Fruit fly (Drosophila melanogaster): Measurements from ENCODE around the gene ab.

ab gene

DNA sequence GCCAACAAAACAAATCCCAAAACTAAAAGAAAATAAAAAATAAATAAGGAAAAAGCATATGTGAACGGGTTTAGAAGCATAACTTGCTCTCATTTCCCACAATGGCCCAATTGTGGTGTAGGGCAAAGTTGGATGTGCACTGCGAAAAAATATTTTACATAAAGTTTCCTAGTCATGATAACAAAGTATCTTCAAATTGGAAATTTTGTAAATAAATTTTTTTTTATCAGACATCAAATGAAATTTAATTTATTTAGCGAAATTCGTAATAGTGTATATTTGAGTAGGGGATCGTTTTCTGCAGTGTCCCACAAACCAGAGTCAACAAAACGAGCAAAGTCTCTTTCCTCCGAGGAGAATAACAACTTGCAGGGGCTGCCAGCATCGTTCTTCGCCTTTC lies 26.3 kb upstream of the ab start:
- TF ChIP-seq CG8301 (tag; optimal IDR thresholded peaks at IDR 0.05) (peak; percentile 93), fd96Ca (GFP tag; IDR thresholded peaks at IDR 0.05) (peak; percentile 79; the same call in 2 of the 3 replicates), CG12605 (GFP tag; IDR thresholded peaks at IDR 0.05) (peak; percentile 85), Ets98B (GFP tag; IDR thresholded peaks at IDR 0.05) (peak; percentile 87), gl (tag; optimal IDR thresholded peaks at IDR 0.05) (peak; percentile 82), CG13204 (GFP tag; optimal IDR thresholded peaks at IDR 0.05) (peak; percentile 61), Pif1B (GFP tag; optimal IDR thresholded peaks at IDR 0.05) (peak; percentile 87), CG17806 (tag; optimal IDR thresholded peaks at IDR 0.05) (peak; percentile 93), D1 (tag; optimal IDR thresholded peaks at IDR 0.05) (peak; percentile 79), Pif1A (GFP tag; optimal IDR thresholded peaks at IDR 0.05) (peak; percentile 89), CG34367 (tag; optimal IDR thresholded peaks at IDR 0.05) (peak; percentile 92), CG15710 (tag; optimal IDR thresholded peaks at IDR 0.05) (peak; percentile 92), CG4496 (GFP tag; IDR thresholded peaks at IDR 0.05) (peak; percentile 86), CG8159 (tag; optimal IDR thresholded peaks at IDR 0.05) (peak; percentile 90), CG9948 (tag; optimal IDR thresholded peaks at IDR 0.05) (peak; percentile 94), EcR (GFP tag; optimal IDR thresholded peaks at IDR 0.05) (no peak), CG14655 (GFP tag; optimal IDR thresholded peaks at IDR 0.05) (peak; percentile 91), CG32121 (GFP tag; IDR thresholded peaks at IDR 0.05) (peak; percentile 65), CG10348 (GFP tag; IDR thresholded peaks at IDR 0.05) (no peak), rn (GFP tag; IDR thresholded peaks at IDR 0.05) (peak; percentile 74; the same call in 1 of the 2 replicates), Snoo (tag; optimal IDR thresholded peaks at IDR 0.05) (peak; percentile 70)

DNA sequence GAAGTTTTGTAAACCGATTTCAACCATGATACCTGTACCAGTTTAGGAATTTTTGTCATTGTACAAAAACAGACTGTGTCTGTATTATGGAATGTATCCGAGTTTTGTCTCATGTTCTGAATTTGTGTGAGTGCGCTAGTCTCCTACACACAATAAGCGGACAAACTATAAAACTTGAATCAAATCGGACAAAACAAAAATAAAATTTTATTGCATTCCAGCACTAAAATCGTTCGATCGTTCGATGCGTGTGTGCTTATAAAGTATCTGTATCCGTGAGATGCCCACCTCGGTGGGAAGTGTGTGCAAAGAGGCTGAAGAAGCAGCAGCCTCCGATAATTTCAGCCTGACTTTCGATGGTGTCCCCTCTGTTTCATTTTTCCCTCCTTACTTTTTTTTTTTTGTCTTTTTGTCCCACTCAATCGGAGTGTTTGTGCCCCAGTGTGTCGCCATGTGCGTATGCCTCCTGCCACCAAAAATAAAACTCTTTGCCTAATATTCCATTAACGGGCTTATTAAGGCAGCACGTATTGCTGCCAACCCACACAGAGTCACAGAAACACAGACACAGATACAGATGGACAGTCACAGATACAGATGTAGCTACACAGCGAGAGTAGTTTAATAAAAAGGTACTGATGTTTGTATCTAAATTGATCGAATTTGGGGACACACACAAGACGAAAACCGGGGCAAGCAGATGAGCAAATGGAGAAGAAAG lies 21.9 kb upstream of the ab start:
- no peak for TF ChIP-seq CG10348 (GFP tag; IDR thresholded peaks at IDR 0.05)
- TF ChIP-seq CG14655 (GFP tag; optimal IDR thresholded peaks at IDR 0.05) = peak; percentile 6

DNA sequence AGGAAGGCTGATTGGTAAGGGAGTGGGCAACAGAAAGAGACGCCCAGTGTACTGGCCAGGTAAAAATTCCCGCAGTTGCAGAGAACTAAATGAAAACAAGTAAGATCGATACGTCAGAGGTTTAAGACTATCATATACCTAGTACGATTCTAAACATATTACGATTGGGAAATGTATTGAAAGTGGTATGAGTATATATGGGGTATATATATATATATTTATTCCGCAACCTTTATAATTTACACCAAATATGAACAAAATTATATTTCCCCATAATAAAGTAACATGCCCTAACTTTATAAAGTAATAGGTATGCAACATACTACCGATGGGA lies 21.4 kb upstream of the ab start:
- TF ChIP-seq D1 (tag; optimal IDR thresholded peaks at IDR 0.05) = no peak
- no peak for TF ChIP-seq Ets98B (GFP tag; IDR thresholded peaks at IDR 0.05)
- no peak for TF ChIP-seq fd96Ca (GFP tag; IDR thresholded peaks at IDR 0.05)
- peak; percentile 32 for TF ChIP-seq Snoo (tag; optimal IDR thresholded peaks at IDR 0.05)
- TF ChIP-seq CG34367 (tag; optimal IDR thresholded peaks at IDR 0.05) = peak; percentile 44
- TF ChIP-seq CG9948 (tag; optimal IDR thresholded peaks at IDR 0.05) = peak; percentile 47
- peak; percentile 48 for TF ChIP-seq CG8159 (tag; optimal IDR thresholded peaks at IDR 0.05)
- TF ChIP-seq CG15710 (tag; optimal IDR thresholded peaks at IDR 0.05) = peak; percentile 64
- TF ChIP-seq rn (GFP tag; IDR thresholded peaks at IDR 0.05) = no peak
- TF ChIP-seq CG17806 (tag; optimal IDR thresholded peaks at IDR 0.05) = peak; percentile 47
- TF ChIP-seq Pif1B (GFP tag; optimal IDR thresholded peaks at IDR 0.05) = no peak

DNA sequence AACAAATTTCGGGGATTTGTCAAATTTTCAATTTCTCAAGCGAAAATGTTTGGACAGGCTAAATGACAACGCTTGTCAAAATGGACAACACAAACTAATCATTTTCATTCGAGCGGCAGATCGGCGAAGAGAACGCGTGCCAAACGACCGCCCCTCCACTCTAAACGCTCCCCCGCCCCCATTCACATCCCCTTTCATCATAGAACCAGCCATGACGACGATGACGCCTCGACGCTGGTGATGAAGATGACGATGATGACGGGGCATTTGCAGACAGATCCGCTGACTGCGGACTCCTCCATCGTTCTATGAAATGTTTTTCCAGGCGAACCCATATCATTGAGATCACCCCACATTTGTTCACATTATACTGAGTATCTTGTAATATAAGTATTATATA lies 20.3 kb upstream of the ab start:
- TF ChIP-seq CG17806 (tag; optimal IDR thresholded peaks at IDR 0.05) = no peak
- no peak for TF ChIP-seq CG10348 (GFP tag; IDR thresholded peaks at IDR 0.05)
- TF ChIP-seq rn (GFP tag; IDR thresholded peaks at IDR 0.05) = no peak
- TF ChIP-seq EcR (GFP tag; optimal IDR thresholded peaks at IDR 0.05) = no peak
- TF ChIP-seq CG8301 (tag; optimal IDR thresholded peaks at IDR 0.05) = no peak
- TF ChIP-seq CG15710 (tag; optimal IDR thresholded peaks at IDR 0.05) = no peak
- TF ChIP-seq CG9948 (tag; optimal IDR thresholded peaks at IDR 0.05) = no peak
- TF ChIP-seq CG34367 (tag; optimal IDR thresholded peaks at IDR 0.05) = no peak
- TF ChIP-seq CG4496 (GFP tag; IDR thresholded peaks at IDR 0.05) = no peak
- no peak for TF ChIP-seq gl (tag; optimal IDR thresholded peaks at IDR 0.05)
- no peak for TF ChIP-seq Snoo (tag; optimal IDR thresholded peaks at IDR 0.05)
- no peak for TF ChIP-seq CG13204 (GFP tag; optimal IDR thresholded peaks at IDR 0.05)
- no peak for TF ChIP-seq Ets98B (GFP tag; IDR thresholded peaks at IDR 0.05)
- TF ChIP-seq D1 (tag; optimal IDR thresholded peaks at IDR 0.05) = no peak
- TF ChIP-seq CG12605 (GFP tag; IDR thresholded peaks at IDR 0.05) = no peak
- no peak for TF ChIP-seq Pif1A (GFP tag; optimal IDR thresholded peaks at IDR 0.05)
- TF ChIP-seq CG32121 (GFP tag; IDR thresholded peaks at IDR 0.05) = no peak
- TF ChIP-seq fd96Ca (GFP tag; IDR thresholded peaks at IDR 0.05) = no peak

DNA sequence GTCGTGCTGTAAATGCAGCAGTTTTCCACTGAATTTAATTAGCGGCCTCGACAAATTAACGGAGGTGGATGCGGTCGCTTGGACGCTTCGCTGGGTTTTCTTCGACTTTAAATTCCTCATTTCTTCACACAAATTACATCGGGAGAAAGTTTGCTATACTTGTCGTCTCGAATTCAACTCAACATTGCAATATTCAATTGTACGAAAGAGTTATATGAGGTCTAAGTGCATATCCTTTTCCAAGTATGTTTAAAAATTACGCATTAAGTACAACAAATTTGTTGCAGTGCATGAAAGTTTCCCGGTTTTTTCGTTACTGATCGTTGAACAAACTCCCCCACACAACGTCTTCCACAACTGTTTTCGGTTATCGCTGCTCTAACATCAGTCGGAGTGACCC lies 17.8 kb upstream of the ab start:
- 0 out of 2 replicates have a peak, but pooled peaks have one; percentile 23 for TF ChIP-seq CG32121 (GFP tag; IDR thresholded peaks at IDR 0.05)
- peak; percentile 27; the same call in 1 of the 3 replicates for TF ChIP-seq fd96Ca (GFP tag; IDR thresholded peaks at IDR 0.05)
- TF ChIP-seq CG12605 (GFP tag; IDR thresholded peaks at IDR 0.05) = no peak
- TF ChIP-seq Ets98B (GFP tag; IDR thresholded peaks at IDR 0.05) = peak; percentile 27; the same call in 1 of the 2 replicates

DNA sequence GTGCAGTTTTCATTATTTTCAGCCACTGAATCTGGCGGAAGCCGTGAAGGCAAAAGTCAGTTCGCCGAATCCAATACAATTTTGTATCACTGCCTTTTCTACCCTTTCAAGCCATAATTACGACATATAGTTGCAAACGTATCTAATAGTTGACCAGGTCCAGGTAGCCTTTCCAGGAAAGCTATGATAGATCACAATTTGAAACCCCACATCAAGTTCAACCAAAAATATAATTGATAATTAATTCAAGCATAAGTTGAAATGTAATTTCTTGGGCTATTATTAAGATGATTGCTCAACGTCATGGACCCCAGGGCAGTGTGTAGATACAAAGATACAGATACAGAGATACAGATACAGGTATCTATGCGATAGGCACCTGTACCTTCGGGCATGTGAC lies 14.3 kb upstream of the ab start:
- TF ChIP-seq CG32121 (GFP tag; IDR thresholded peaks at IDR 0.05) (no peak), CG8159 (tag; optimal IDR thresholded peaks at IDR 0.05) (peak; percentile 33)

DNA sequence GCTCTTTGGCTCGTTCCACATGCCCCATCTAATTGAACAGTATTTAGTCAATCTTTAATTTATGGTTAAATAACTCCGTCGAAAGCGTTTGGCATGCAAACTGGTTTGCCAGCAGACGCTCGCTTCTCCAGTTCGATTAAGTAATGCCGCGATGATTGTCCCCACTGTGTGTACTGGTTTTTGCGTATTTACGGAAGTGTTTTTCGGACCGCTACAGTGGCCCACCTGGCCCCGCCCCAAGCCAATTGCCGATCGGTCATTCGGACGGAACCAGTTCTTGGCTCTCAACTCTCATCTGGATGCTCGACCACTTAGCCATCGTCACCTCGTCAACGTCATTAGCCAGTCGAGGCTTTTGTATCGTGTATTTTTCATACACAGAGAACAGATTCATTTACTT lies 13.7 kb upstream of the ab start:
- TF ChIP-seq fd96Ca (GFP tag; IDR thresholded peaks at IDR 0.05) = no peak
- peak; percentile 55 for TF ChIP-seq EcR (GFP tag; optimal IDR thresholded peaks at IDR 0.05)
- TF ChIP-seq Snoo (tag; optimal IDR thresholded peaks at IDR 0.05) = no peak
- no peak for TF ChIP-seq rn (GFP tag; IDR thresholded peaks at IDR 0.05)
- TF ChIP-seq CG15710 (tag; optimal IDR thresholded peaks at IDR 0.05) = no peak
- TF ChIP-seq D1 (tag; optimal IDR thresholded peaks at IDR 0.05) = no peak
- no peak for TF ChIP-seq CG8301 (tag; optimal IDR thresholded peaks at IDR 0.05)

All from whole organism, pupa.